Worm (Caenorhabditis elegans): ENCODE measurements around the gene fbxa-111.
"Not testable (repeated sequence)": the region's sequence is repeated elsewhere in the genome, so short reads cannot be mapped to it uniquely, and the experiment has no call there.

fbxa-111 gene

ce11 chrV:16948011-16948410 is 1.5 kb downstream of the fbxa-111 start, which contains the start of gene fbxa-112:
TSS of gene fbxa-112 (minus strand) at chrV:16948111.
- not testable (repeated sequence) for TF ChIP-seq ceh-62, pqm-1, daf-12 (tag; optimal IDR thresholded peaks at IDR 0.05)

- TF ChIP-seq unc-39 (tag; optimal IDR thresholded peaks at IDR 0.05); nhr-42 (GFP tag; IDR thresholded peaks at IDR 0.05); madf-9 (GFP tag; conservative IDR thresholded peaks at IDR 0.05): not testable (repeated sequence)
Observed at ce11 chrV:16938731-16939130, 10.8 kb downstream of the fbxa-111 start, which contains the start of gene fbxa-148. TSS of gene fbxa-148 (plus strand) at chrV:16939031.

- no peak for TF ChIP-seq duxl-1 (tag; optimal IDR thresholded peaks at IDR 0.05; ENCODE audit: poor library complexity)
- no peak for TF ChIP-seq mes-2 (tag; optimal IDR thresholded peaks at IDR 0.05; ENCODE audit: poor library complexity, severe bottlenecking)
- no peak for TF ChIP-seq D1046.2 (GFP tag; IDR thresholded peaks at IDR 0.05)
- no peak for TF ChIP-seq lim-7 (GFP tag; IDR thresholded peaks at IDR 0.05)
- TF ChIP-seq pqm-1 (tag; optimal IDR thresholded peaks at IDR 0.05), result no peak
- no peak for TF ChIP-seq F26F4.8 (GFP tag; conservative IDR thresholded peaks at IDR 0.05)
- no peak for TF ChIP-seq nhr-25 (tag; optimal IDR thresholded peaks at IDR 0.05; ENCODE audit: borderline replicate concordance, insufficient read depth)
- no peak for TF ChIP-seq lin-39 (tag; optimal IDR thresholded peaks at IDR 0.05)
- TF ChIP-seq dmd-9 (GFP tag; IDR thresholded peaks at IDR 0.05), result no peak
- no peak for TF ChIP-seq Y48G9A.11 (GFP tag; IDR thresholded peaks at IDR 0.05)
- no peak for TF ChIP-seq aha-1 (tag)
- TF ChIP-seq ceh-20 (GFP tag; IDR thresholded peaks at IDR 0.05), result no peak
- no peak for TF ChIP-seq php-3 (GFP tag; IDR thresholded peaks at IDR 0.05)
Observed at ce11 chrV:16927345-16927744, 22.2 kb downstream of the fbxa-111 start, which contains the start of gene Y102A5C.36. TSS of gene Y102A5C.36 (minus strand) at chrV:16927445.

ce11 chrV:16921952-16922351 is 27.6 kb downstream of the fbxa-111 start, which contains the start of gene Y102A5C.4:
TSS of gene Y102A5C.4 (plus strand) at chrV:16922252.
- TF ChIP-seq lsy-2 (tag; optimal IDR thresholded peaks at IDR 0.05), result no peak
- TF ChIP-seq nhr-237 (tag; optimal IDR thresholded peaks at IDR 0.05), result no peak
- TF ChIP-seq lir-3 (tag; optimal IDR thresholded peaks at IDR 0.05), result no peak
- no peak for TF ChIP-seq dmd-6 (GFP tag; IDR thresholded peaks at IDR 0.05)
- TF ChIP-seq aly-2 (tag; optimal IDR thresholded peaks at IDR 0.05), result no peak

ce11 chrV:16919675-16920074 is 29.8 kb downstream of the fbxa-111 start:
- TF ChIP-seq F49E8.2 (tag; optimal IDR thresholded peaks at IDR 0.05; ENCODE audit: borderline replicate concordance), result peak; percentile 68
- TF ChIP-seq lir-3 (tag; optimal IDR thresholded peaks at IDR 0.05), result no peak
- peak; percentile 63 for TF ChIP-seq lin-38 (GFP tag; IDR thresholded peaks at IDR 0.05)
- no peak for TF ChIP-seq nhr-42 (GFP tag; IDR thresholded peaks at IDR 0.05)

ce11 chrV:16918378-16918777 is 31.1 kb downstream of the fbxa-111 start, which contains the start of the genes fbxa-206 and Y102A5C.2:
TSS of gene fbxa-206 (minus strand) at chrV:16918478.
TSS of gene Y102A5C.2 (plus strand) at chrV:16918731.
- no peak for TF ChIP-seq snpc-1.2 (GFP tag; IDR thresholded peaks at IDR 0.05)
- TF ChIP-seq mes-2 (tag; optimal IDR thresholded peaks at IDR 0.05; ENCODE audit: poor library complexity, severe bottlenecking), result no peak
- peak; percentile 18 for TF ChIP-seq aha-1 (tag)

- TF ChIP-seq zfp-3 (GFP tag; conservative IDR thresholded peaks at IDR 0.05) (no peak), egl-43 (GFP tag; IDR thresholded peaks at IDR 0.05) (no peak), Y48G9A.11 (GFP tag; IDR thresholded peaks at IDR 0.05) (no peak), nhr-102 (tag; optimal IDR thresholded peaks at IDR 0.05) (no peak), fos-1 (tag; optimal IDR thresholded peaks at IDR 0.05) (no peak), lir-3 (tag; optimal IDR thresholded peaks at IDR 0.05) (no peak), nhr-6 (tag; optimal IDR thresholded peaks at IDR 0.05) (no peak), nhr-76 (tag; optimal IDR thresholded peaks at IDR 0.05) (no peak), aly-2 (tag; optimal IDR thresholded peaks at IDR 0.05) (no peak), spr-3 (GFP tag; optimal IDR thresholded peaks at IDR 0.05) (no peak), pha-4 (GFP tag; IDR thresholded peaks at IDR 0.05) (no peak), pha-4 (tag; optimal IDR thresholded peaks at IDR 0.05) (no peak), lin-1 (GFP tag; IDR thresholded peaks at IDR 0.05) (no peak), mdl-1 (tag; optimal IDR thresholded peaks at IDR 0.05) (no peak), arid-1 (GFP tag; conservative IDR thresholded peaks at IDR 0.05) (no peak), nhr-28 (tag; optimal IDR thresholded peaks at IDR 0.05) (no peak), dmd-8 (GFP tag; IDR thresholded peaks at IDR 0.05) (no peak), F26F4.8 (GFP tag; conservative IDR thresholded peaks at IDR 0.05) (no peak)
Observed at ce11 chrV:16916079-16916478, 33.4 kb downstream of the fbxa-111 start, which contains the start of gene F09C6.10. TSS of gene F09C6.10 (minus strand) at chrV:16916179.

Data from whole organism, L4 larva.